Worm (Caenorhabditis elegans) whole organism, L4 larva: ENCODE data around the gene F20D1.3.

Experiments used
- F37D6.2 ChIP-seq: sonication (generic microtip); optimal IDR thresholded peaks from 2 replicates; lab custom pipeline; 2016; ENCODE audit warnings: mild to moderate bottlenecking, missing genetic modification characterization, missing compliant biosample characterization
- F49E8.2 ChIP-seq: sonication (generic microtip); optimal IDR thresholded peaks from 2 replicates; lab custom pipeline; 2016; ENCODE audit warnings: missing compliant biosample characterization, mild to moderate bottlenecking, missing genetic modification characterization, borderline replicate concordance
- Y5F2A.4 ChIP-seq: fragments of 200-800 bp; sonication (Bioruptor generic); optimal IDR thresholded peaks from 2 replicates; lab custom pipeline; 2018; ENCODE audit warnings: mild to moderate bottlenecking, missing genetic modification characterization, missing compliant biosample characterization
- ZK546.5 ChIP-seq, 2 experiments: sonication (generic microtip); optimal IDR thresholded peaks; 2 replicates each; lab custom pipeline; 2017; ENCODE audit warnings: missing biosample characterization in 2 of 2, missing genetic modification characterization in 2 of 2
- ceh-32 ChIP-seq: sonication (generic microtip); optimal IDR thresholded peaks from 2 replicates; lab custom pipeline; 2016; ENCODE audit warnings: mild to moderate bottlenecking, missing genetic modification characterization, missing compliant biosample characterization; ENCODE audit not compliant: poor library complexity
- ceh-82 ChIP-seq: sonication (generic microtip); optimal IDR thresholded peaks from 2 replicates; lab custom pipeline; 2017; ENCODE audit warnings: missing biosample characterization, missing genetic modification characterization
- daf-16 ChIP-seq, 3 experiments: sonication (generic microtip); optimal IDR thresholded peaks; 2 replicates each; lab custom pipeline; 2016 to 2017; ENCODE audit warnings: missing genetic modification characterization in 3 of 3, missing genetic modification reagents in 3 of 3, mild to moderate bottlenecking in 2 of 3, missing compliant biosample characterization in 2 of 3, missing biosample characterization in 1 of 3, moderate library complexity in 1 of 3
- daf-19 ChIP-seq: fragments of 200-800 bp; sonication (Bioruptor generic); conservative IDR thresholded peaks from 2 replicates; pipeline ENCODE4 v1.3.6; 2022; ENCODE audit warnings: missing genetic modification characterization, missing compliant biosample characterization
- dpl-1 ChIP-seq: fragments of 150-350 bp; optimal IDR thresholded peaks from 2 replicates; lab custom pipeline; 2014; ENCODE audit warnings: missing biosample characterization, missing genetic modification reagents, missing genetic modification characterization
- duxl-1 ChIP-seq: sonication (generic microtip); optimal IDR thresholded peaks from 2 replicates; lab custom pipeline; 2016; ENCODE audit warnings: mild to moderate bottlenecking, missing genetic modification characterization, moderate library complexity, missing compliant biosample characterization; ENCODE audit not compliant: poor library complexity
- dve-1 ChIP-seq: sonication (generic microtip); optimal IDR thresholded peaks from 2 replicates; lab custom pipeline; 2017; ENCODE audit warnings: antibody characterized with exemption, mild to moderate bottlenecking, missing genetic modification characterization, missing compliant biosample characterization; ENCODE audit not compliant: insufficient read depth
- egl-27 ChIP-seq: sonication (generic microtip); optimal IDR thresholded peaks from 3 replicates; lab custom pipeline; 2017; ENCODE audit warnings: missing biosample characterization, missing genetic modification reagents, missing genetic modification characterization
- fkh-10 ChIP-seq: fragments of 150-350 bp; optimal IDR thresholded peaks from 2 replicates; lab custom pipeline; 2014; ENCODE audit warnings: missing biosample characterization, missing genetic modification reagents, missing genetic modification characterization
- fos-1 ChIP-seq: fragments of 150-350 bp; optimal IDR thresholded peaks from 2 replicates; lab custom pipeline; 2014; ENCODE audit warnings: missing biosample characterization, missing genetic modification characterization
- hif-1 ChIP-seq, 2 experiments: sonication (generic microtip); optimal IDR thresholded peaks; 2 replicates each; lab custom pipeline; 2016 to 2017; ENCODE audit warnings: missing compliant biosample characterization in 2 of 2, missing genetic modification characterization in 2 of 2, missing genetic modification reagents in 2 of 2, missing genotype in 2 of 2, mild to moderate bottlenecking in 1 of 2
- hlh-30 ChIP-seq: sonication (generic microtip); optimal IDR thresholded peaks from 2 replicates; lab custom pipeline; 2017; ENCODE audit warnings: antibody characterized with exemption, mild to moderate bottlenecking, missing genetic modification characterization, missing compliant biosample characterization; ENCODE audit not compliant: insufficient read depth
- hmg-1.1 ChIP-seq: fragments of 200-800 bp; sonication (Bioruptor generic); IDR thresholded peaks from 2 replicates; pipeline ENCODE4 v1.3.6; 2022; ENCODE audit warnings: missing genetic modification reagents, missing genetic modification characterization, missing compliant biosample characterization
- lin-29 ChIP-seq: fragments of 200-800 bp; sonication (Bioruptor generic); IDR thresholded peaks from 2 replicates; pipeline ENCODE4 v1.3.6; 2022; ENCODE audit warnings: missing genetic modification reagents, missing genetic modification characterization, missing compliant biosample characterization
- lin-38 ChIP-seq: fragments of 200-800 bp; sonication (Bioruptor generic); IDR thresholded peaks from 2 replicates; pipeline ENCODE4 v1.3.6; 2022; ENCODE audit warnings: missing genetic modification reagents, missing genetic modification characterization, missing compliant biosample characterization
- madf-9 ChIP-seq: fragments of 200-800 bp; sonication (Bioruptor generic); conservative IDR thresholded peaks from 2 replicates; pipeline ENCODE4 v1.3.6; 2022; ENCODE audit warnings: missing genetic modification reagents, missing genetic modification characterization, missing compliant biosample characterization
- mdl-1 ChIP-seq, 2 experiments: fragments of 150-350 bp in 1 of 2; sonication (generic microtip) in 1 of 2; optimal IDR thresholded peaks; 2 replicates each; lab custom pipeline; 2014 to 2017; ENCODE audit warnings: missing biosample characterization in 2 of 2, missing genetic modification characterization in 2 of 2
- mep-1 ChIP-seq: fragments of 150-350 bp; sonication (generic microtip); optimal IDR thresholded peaks from 3 replicates; lab custom pipeline; 2014; ENCODE audit warnings: missing biosample characterization, missing genetic modification characterization
- mes-2 ChIP-seq: sonication (generic microtip); optimal IDR thresholded peaks from 2 replicates; lab custom pipeline; 2016; ENCODE audit warnings: missing genotype, mild to moderate bottlenecking, missing genetic modification characterization, missing compliant biosample characterization; ENCODE audit not compliant: poor library complexity, severe bottlenecking
- mxl-3 ChIP-seq: fragments of 200-800 bp; sonication (Bioruptor generic); optimal IDR thresholded peaks from 2 replicates; lab custom pipeline; 2018; ENCODE audit warnings: mild to moderate bottlenecking, missing genetic modification characterization, missing compliant biosample characterization
- nhr-102 ChIP-seq: sonication (generic microtip); optimal IDR thresholded peaks from 2 replicates; lab custom pipeline; 2016; ENCODE audit warnings: mild to moderate bottlenecking, missing genetic modification characterization, moderate library complexity, missing compliant biosample characterization
- nhr-11 ChIP-seq: fragments of 150-350 bp; optimal IDR thresholded peaks from 2 replicates; lab custom pipeline; 2014; ENCODE audit warnings: missing biosample characterization, missing genetic modification characterization
- nhr-237 ChIP-seq: sonication (generic microtip); optimal IDR thresholded peaks from 2 replicates; lab custom pipeline; 2017; ENCODE audit warnings: missing biosample characterization, missing genetic modification characterization
- nhr-28 ChIP-seq: fragments of 150-350 bp; optimal IDR thresholded peaks from 2 replicates; lab custom pipeline; 2014; ENCODE audit warnings: missing biosample characterization, missing genetic modification characterization
- nhr-41 ChIP-seq: fragments of 200-800 bp; sonication (Bioruptor generic); IDR thresholded peaks from 2 replicates; pipeline ENCODE4 v1.3.6; 2022; ENCODE audit warnings: missing genetic modification reagents, missing genetic modification characterization, missing compliant biosample characterization
- nhr-42 ChIP-seq: fragments of 200-800 bp; sonication (Bioruptor generic); IDR thresholded peaks from 2 replicates; pipeline ENCODE4 v1.3.6; 2022; ENCODE audit warnings: missing genetic modification characterization, missing compliant biosample characterization
- nhr-48 ChIP-seq: sonication (generic microtip); optimal IDR thresholded peaks from 2 replicates; lab custom pipeline; 2016; ENCODE audit warnings: mild to moderate bottlenecking, missing genetic modification characterization, missing compliant biosample characterization
- nhr-6 ChIP-seq: fragments of 150-350 bp; optimal IDR thresholded peaks from 2 replicates; lab custom pipeline; 2014; ENCODE audit warnings: missing biosample characterization, missing genetic modification characterization
- pha-4 ChIP-seq, 2 experiments: fragments of 150-350 bp in 1 of 2; fragments of 200-800 bp in 1 of 2; sonication (Bioruptor generic) in 1 of 2; IDR thresholded peaks in 1 of 2; optimal IDR thresholded peaks in 1 of 2; 2 replicates each; pipeline versions ENCODE4 v1.3.6 to Lab custom; 2014 to 2022; ENCODE audit warnings: missing genetic modification characterization in 2 of 2, missing genetic modification reagents in 2 of 2, missing biosample characterization in 1 of 2, missing compliant biosample characterization in 1 of 2
- php-3 ChIP-seq: fragments of 200-800 bp; sonication (Bioruptor generic); IDR thresholded peaks from 2 replicates; pipeline ENCODE4 v1.3.6; 2022; ENCODE audit warnings: missing genetic modification reagents, missing genetic modification characterization, missing compliant biosample characterization
- pqm-1 ChIP-seq: sonication (generic microtip); optimal IDR thresholded peaks from 2 replicates; lab custom pipeline; 2017; ENCODE audit warnings: missing biosample characterization, missing genetic modification characterization
- saeg-2 ChIP-seq: fragments of 200-800 bp; sonication (Bioruptor generic); IDR thresholded peaks from 2 replicates; pipeline ENCODE4 v1.3.6; 2022; ENCODE audit warnings: missing genetic modification reagents, missing genetic modification characterization, missing compliant biosample characterization
- skn-1 ChIP-seq: fragments of 150-350 bp; optimal IDR thresholded peaks from 2 replicates; lab custom pipeline; 2014; ENCODE audit warnings: missing biosample characterization, missing genetic modification characterization
- snpc-1.2 ChIP-seq: fragments of 200-800 bp; sonication (Bioruptor generic); IDR thresholded peaks from 2 replicates; pipeline ENCODE4 v1.3.6; 2022; ENCODE audit warnings: missing genetic modification reagents, missing genetic modification characterization, missing compliant biosample characterization
- snpc-4 ChIP-seq: fragments of 150-350 bp; optimal IDR thresholded peaks from 2 replicates; lab custom pipeline; 2014; ENCODE audit warnings: missing biosample characterization, missing genetic modification characterization
- spr-1 ChIP-seq: sonication (generic microtip); optimal IDR thresholded peaks from 2 replicates; lab custom pipeline; 2016; ENCODE audit warnings: mild to moderate bottlenecking, missing genetic modification characterization, missing compliant biosample characterization
- tra-1 ChIP-seq: fragments of 200-800 bp; sonication (Bioruptor generic); IDR thresholded peaks from 2 replicates; pipeline ENCODE4 v1.3.6; 2022; ENCODE audit warnings: missing genetic modification reagents, missing genetic modification characterization, missing compliant biosample characterization
- unc-39 ChIP-seq: sonication (generic microtip); optimal IDR thresholded peaks from 2 replicates; lab custom pipeline; 2017; ENCODE audit warnings: missing biosample characterization, missing genetic modification characterization
- ztf-11 ChIP-seq: fragments of 150-350 bp; optimal IDR thresholded peaks from 2 replicates; lab custom pipeline; 2014; ENCODE audit warnings: missing biosample characterization, missing genetic modification characterization

The F20D1.3 gene

ce11 chrX:14946464-14947354, 29.2 kb upstream of the F20D1.3 start (continued):
- TF ChIP-seq nhr-11 (tag; lab: Kevin White, UChicago) = no peak
- no peak for TF ChIP-seq ZK546.5 (tag; optimal IDR thresholded peaks at IDR 0.05; lab: Kevin White, UChicago)
- no peak for TF ChIP-seq dpl-1 (GFP tag; lab: Kevin White, UChicago)
- peak; percentile 30; the same call in 1 of the 2 replicates for TF ChIP-seq madf-9
- no peak for TF ChIP-seq unc-39 (tag; lab: Kevin White, UChicago)
- TF ChIP-seq spr-1 = no peak
- TF ChIP-seq Y5F2A.4 (GFP tag; lab: Kevin White, UChicago) = no peak
- TF ChIP-seq nhr-237 (tag; lab: Kevin White, UChicago) = no peak
- no peak for TF ChIP-seq F49E8.2
- no peak for TF ChIP-seq daf-19 (GFP tag; lab: Robert Waterston, UW)
- peak; percentile 31 for TF ChIP-seq mep-1 (tag; lab: Kevin White, UChicago)
- no peak for TF ChIP-seq F37D6.2
- no peak for TF ChIP-seq saeg-2 (GFP tag; lab: Robert Waterston, UW)
- TF ChIP-seq mdl-1 (tag; optimal IDR thresholded peaks at IDR 0.05; lab: Kevin White, UChicago) = no peak
- TF ChIP-seq nhr-48 (tag; lab: Kevin White, UChicago) = peak; percentile 82
- no peak for TF ChIP-seq pha-4 (GFP tag; IDR thresholded peaks at IDR 0.05; lab: Robert Waterston, UW)
- TF ChIP-seq pha-4 (tag; optimal IDR thresholded peaks at IDR 0.05; lab: Kevin White, UChicago) = no peak
- TF ChIP-seq nhr-28 (tag; lab: Kevin White, UChicago) = peak; percentile 78
- TF ChIP-seq skn-1 (tag; lab: Kevin White, UChicago) = no peak
- TF ChIP-seq duxl-1 = no peak
- TF ChIP-seq ceh-32 (tag; lab: Kevin White, UChicago) = no peak
- peak; percentile 71 for TF ChIP-seq nhr-102
- TF ChIP-seq tra-1 (GFP tag; lab: Robert Waterston, UW) = 0 out of 2 replicates have a peak, but pooled peaks have one; percentile 57
- 0 out of 2 replicates have a peak, but pooled peaks have one; percentile 38 for TF ChIP-seq hmg-1.1 (GFP tag; lab: Robert Waterston, UW)
- peak; percentile 81; the same call in 1 of the 2 replicates for TF ChIP-seq php-3 (GFP tag; lab: Robert Waterston, UW)
- peak; percentile 32 for TF ChIP-seq mxl-3 (GFP tag; lab: Kevin White, UChicago)
- no peak for TF ChIP-seq nhr-41
- peak in 1 of 2 experiments; percentile 11 for TF ChIP-seq hif-1 (tag; optimal IDR thresholded peaks at IDR 0.05; lab: Kevin White, UChicago)
- TF ChIP-seq ztf-11 (tag; lab: Kevin White, UChicago) = no peak
- no peak for TF ChIP-seq nhr-42
- TF ChIP-seq mes-2 (tag; lab: Kevin White, UChicago) = peak; percentile 30
- TF ChIP-seq lin-29 (GFP tag; lab: Robert Waterston, UW) = no peak
- TF ChIP-seq snpc-1.2 (GFP tag; lab: Robert Waterston, UW) = no peak
- no peak for TF ChIP-seq ceh-82 (tag; lab: Kevin White, UChicago)
- peak; percentile 84 for TF ChIP-seq dve-1
- TF ChIP-seq lin-38 (GFP tag; lab: Robert Waterston, UW) = peak; percentile 70
- TF ChIP-seq egl-27 (tag; lab: Kevin White, UChicago) = no peak
- TF ChIP-seq snpc-4 = no peak

ce11 chrX:14947355-14947668, 28.6 kb upstream of the F20D1.3 start:
- TF ChIP-seq fkh-10 (GFP tag; lab: Kevin White, UChicago) (no peak), daf-16 (GFP tag; optimal IDR thresholded peaks at IDR 0.05; lab: Kevin White, UChicago) (no peak), daf-16 (tag; optimal IDR thresholded peaks at IDR 0.05; lab: Kevin White, UChicago) (peak; percentile 46), nhr-6 (tag; lab: Kevin White, UChicago) (no peak), hmg-1.1 (GFP tag; lab: Robert Waterston, UW) (no peak), duxl-1 (no peak), fos-1 (tag; lab: Kevin White, UChicago) (no peak), hlh-30 (tag; lab: Kevin White, UChicago) (peak; percentile 85), pqm-1 (tag; lab: Kevin White, UChicago) (no peak), madf-9 (no peak), nhr-28 (tag; lab: Kevin White, UChicago) (peak; percentile 9), dve-1 (peak; percentile 1)
